Worm (Caenorhabditis elegans) whole organism, midembryonic: ENCODE measurements around the gene F10C2.7.

ENCODE experiments used
- cog-1 ChIP-seq: sonication (generic microtip); optimal IDR thresholded peaks from 2 replicates; lab custom pipeline; 2016; ENCODE audit warnings: missing genetic modification characterization, missing compliant biosample characterization
- flt-1 ChIP-seq: fragments of 200-800 bp; sonication (Bioruptor generic); IDR thresholded peaks from 2 replicates; pipeline ENCODE4 v1.3.6; 2022; ENCODE audit warnings: missing genetic modification characterization, missing compliant biosample characterization
- med-1 ChIP-seq: sonication (generic microtip); optimal IDR thresholded peaks from 2 replicates; lab custom pipeline; 2017; ENCODE audit warnings: missing genetic modification characterization, mild to moderate bottlenecking, missing compliant biosample characterization, antibody characterized with exemption, missing genetic modification reagents; ENCODE audit not compliant: insufficient read depth
- ref-1 ChIP-seq: fragments of 200-800 bp; sonication (Bioruptor generic); conservative IDR thresholded peaks from 2 replicates; pipeline ENCODE4 v1.3.6; 2022; ENCODE audit warnings: missing genetic modification reagents, missing genetic modification characterization, missing compliant biosample characterization
- ztf-23 ChIP-seq: fragments of 200-800 bp; sonication (Bioruptor generic); IDR thresholded peaks from 2 replicates; pipeline ENCODE4 v1.3.6; 2022; ENCODE audit warnings: missing genetic modification reagents, missing genetic modification characterization, missing compliant biosample characterization

- TF ChIP-seq med-1 (GFP tag; lab: Kevin White, UChicago) (no peak), ref-1 (no peak), flt-1 (GFP tag; lab: Robert Waterston, UW) (no peak), cog-1 (tag; lab: Kevin White, UChicago) (no peak), ztf-23 (GFP tag; lab: Robert Waterston, UW) (no peak)
Observed at ce11 chrV:12006495-12006894, 47.2 kb upstream of the F10C2.7 start, which contains the start of gene F57F5.3.
